Worm (Caenorhabditis elegans) whole organism, L4 larva: ENCODE data around the gene C05E4.15.

Source experiments
- D1046.2 ChIP-seq: fragments of 200-800 bp; sonication (Bioruptor generic); IDR thresholded peaks from 2 replicates; pipeline ENCODE4 v1.3.6; 2022; ENCODE audit warnings: missing genetic modification characterization, missing compliant biosample characterization
- F10B5.3 ChIP-seq: sonication (generic microtip); optimal IDR thresholded peaks from 2 replicates; lab custom pipeline; 2016; ENCODE audit warnings: mild to moderate bottlenecking, missing genetic modification characterization, missing compliant biosample characterization
- F26F4.8 ChIP-seq: fragments of 200-800 bp; sonication (Bioruptor generic); conservative IDR thresholded peaks from 2 replicates; pipeline ENCODE4 v1.3.6; 2022; ENCODE audit warnings: missing genetic modification characterization, missing compliant biosample characterization
- F37D6.2 ChIP-seq: sonication (generic microtip); optimal IDR thresholded peaks from 2 replicates; lab custom pipeline; 2016; ENCODE audit warnings: mild to moderate bottlenecking, missing genetic modification characterization, missing compliant biosample characterization
- F44E2.7 ChIP-seq: fragments of 200-800 bp; sonication (Bioruptor generic); IDR thresholded peaks from 2 replicates; pipeline ENCODE4 v2.1.2; 2022; ENCODE audit warnings: missing genetic modification characterization, missing compliant biosample characterization
- Y105C5A.15 ChIP-seq: fragments of 200-800 bp; sonication (Bioruptor generic); IDR thresholded peaks from 2 replicates; pipeline ENCODE4 v1.3.6; 2022; ENCODE audit warnings: missing genetic modification characterization, missing compliant biosample characterization
- Y48G9A.11 ChIP-seq: fragments of 200-800 bp; sonication (Bioruptor generic); IDR thresholded peaks from 2 replicates; pipeline ENCODE4 v1.3.6; 2022; ENCODE audit warnings: missing genetic modification reagents, missing genetic modification characterization, missing compliant biosample characterization
- Y5F2A.4 ChIP-seq: fragments of 200-800 bp; sonication (Bioruptor generic); optimal IDR thresholded peaks from 2 replicates; lab custom pipeline; 2018; ENCODE audit warnings: mild to moderate bottlenecking, missing genetic modification characterization, missing compliant biosample characterization
- Y75B8A.6 ChIP-seq: fragments of 200-800 bp; sonication (Bioruptor generic); IDR thresholded peaks from 2 replicates; pipeline ENCODE4 v1.3.6; 2022; ENCODE audit warnings: missing genetic modification reagents, missing genetic modification characterization, missing compliant biosample characterization
- ZK337.2 ChIP-seq: fragments of 200-800 bp; sonication (Bioruptor generic); IDR thresholded peaks from 2 replicates; pipeline ENCODE4 v1.3.6; 2022; ENCODE audit warnings: missing genetic modification reagents, missing genetic modification characterization, missing compliant biosample characterization
- aha-1 ChIP-seq: fragments of 150-350 bp; peaks from one replicate; lab custom pipeline; 2014; ENCODE audit warnings: missing biosample characterization, missing genetic modification characterization
- aly-2 ChIP-seq: sonication (generic microtip); optimal IDR thresholded peaks from 2 replicates; lab custom pipeline; 2018; ENCODE audit warnings: missing biosample characterization, missing genetic modification characterization
- arid-1 ChIP-seq: fragments of 200-800 bp; sonication (Bioruptor generic); conservative IDR thresholded peaks from 2 replicates; pipeline ENCODE4 v1.3.6; 2022; ENCODE audit warnings: missing genetic modification reagents, missing genetic modification characterization, missing compliant biosample characterization
- ceh-20 ChIP-seq: fragments of 200-800 bp; sonication (Bioruptor generic); IDR thresholded peaks from 2 replicates; pipeline ENCODE4 v1.3.6; 2022; ENCODE audit warnings: missing genetic modification reagents, missing genetic modification characterization, missing compliant biosample characterization
- cey-2 ChIP-seq: sonication (generic microtip); optimal IDR thresholded peaks from 3 replicates; lab custom pipeline; 2017; ENCODE audit warnings: missing genetic modification characterization, mild to moderate bottlenecking, missing compliant biosample characterization, antibody characterized with exemption, borderline replicate concordance; ENCODE audit not compliant: insufficient read depth
- daf-12 ChIP-seq: fragments of 150-350 bp; optimal IDR thresholded peaks from 2 replicates; lab custom pipeline; 2014; ENCODE audit warnings: missing biosample characterization, missing genetic modification reagents, missing genetic modification characterization
- dpl-1 ChIP-seq: fragments of 150-350 bp; optimal IDR thresholded peaks from 2 replicates; lab custom pipeline; 2014; ENCODE audit warnings: missing biosample characterization, missing genetic modification reagents, missing genetic modification characterization
- dve-1 ChIP-seq: sonication (generic microtip); optimal IDR thresholded peaks from 2 replicates; lab custom pipeline; 2017; ENCODE audit warnings: antibody characterized with exemption, mild to moderate bottlenecking, missing genetic modification characterization, missing compliant biosample characterization; ENCODE audit not compliant: insufficient read depth
- egl-27 ChIP-seq: sonication (generic microtip); optimal IDR thresholded peaks from 3 replicates; lab custom pipeline; 2017; ENCODE audit warnings: missing biosample characterization, missing genetic modification reagents, missing genetic modification characterization
- fos-1 ChIP-seq: fragments of 150-350 bp; optimal IDR thresholded peaks from 2 replicates; lab custom pipeline; 2014; ENCODE audit warnings: missing biosample characterization, missing genetic modification characterization
- hif-1 ChIP-seq, 2 experiments: sonication (generic microtip); optimal IDR thresholded peaks; 2 replicates each; lab custom pipeline; 2016 to 2017; ENCODE audit warnings: missing compliant biosample characterization in 2 of 2, missing genetic modification characterization in 2 of 2, missing genetic modification reagents in 2 of 2, missing genotype in 2 of 2, mild to moderate bottlenecking in 1 of 2
- hlh-30 ChIP-seq: sonication (generic microtip); optimal IDR thresholded peaks from 2 replicates; lab custom pipeline; 2017; ENCODE audit warnings: antibody characterized with exemption, mild to moderate bottlenecking, missing genetic modification characterization, missing compliant biosample characterization; ENCODE audit not compliant: insufficient read depth
- lin-13 ChIP-seq: fragments of 150-350 bp; optimal IDR thresholded peaks from 2 replicates; lab custom pipeline; 2014; ENCODE audit warnings: missing biosample characterization, missing genetic modification reagents, missing genetic modification characterization
- mdl-1 ChIP-seq, 2 experiments: fragments of 150-350 bp in 1 of 2; sonication (generic microtip) in 1 of 2; optimal IDR thresholded peaks; 2 replicates each; lab custom pipeline; 2014 to 2017; ENCODE audit warnings: missing biosample characterization in 2 of 2, missing genetic modification characterization in 2 of 2
- mdt-29 ChIP-seq: fragments of 200-800 bp; sonication (Bioruptor generic); IDR thresholded peaks from 2 replicates; pipeline ENCODE4 v1.3.6; 2022; ENCODE audit warnings: missing genetic modification reagents, missing genetic modification characterization, missing compliant biosample characterization
- mxl-3 ChIP-seq: fragments of 200-800 bp; sonication (Bioruptor generic); optimal IDR thresholded peaks from 2 replicates; lab custom pipeline; 2018; ENCODE audit warnings: mild to moderate bottlenecking, missing genetic modification characterization, missing compliant biosample characterization
- nhr-111 ChIP-seq: fragments of 200-800 bp; sonication (Bioruptor generic); optimal IDR thresholded peaks from 2 replicates; lab custom pipeline; 2018; ENCODE audit warnings: mild to moderate bottlenecking, missing genetic modification characterization, missing compliant biosample characterization
- nhr-28 ChIP-seq: fragments of 150-350 bp; optimal IDR thresholded peaks from 2 replicates; lab custom pipeline; 2014; ENCODE audit warnings: missing biosample characterization, missing genetic modification characterization
- nhr-77 ChIP-seq: fragments of 150-350 bp; optimal IDR thresholded peaks from 2 replicates; lab custom pipeline; 2014; ENCODE audit warnings: missing biosample characterization, missing genetic modification characterization
- rbr-2 ChIP-seq: sonication (generic microtip); optimal IDR thresholded peaks from 2 replicates; lab custom pipeline; 2016; ENCODE audit warnings: missing genotype, missing genetic modification characterization, missing compliant biosample characterization
- saeg-2 ChIP-seq: fragments of 200-800 bp; sonication (Bioruptor generic); IDR thresholded peaks from 2 replicates; pipeline ENCODE4 v1.3.6; 2022; ENCODE audit warnings: missing genetic modification reagents, missing genetic modification characterization, missing compliant biosample characterization
- unc-39 ChIP-seq: sonication (generic microtip); optimal IDR thresholded peaks from 2 replicates; lab custom pipeline; 2017; ENCODE audit warnings: missing biosample characterization, missing genetic modification characterization
- unc-62 ChIP-seq, 3 experiments: fragments of 150-350 bp in 1 of 3; sonication (generic microtip); optimal IDR thresholded peaks in 2 of 3; peaks in 1 of 3; 1 replicate in 1 of 3; 2 replicates in 2 of 3; lab custom pipeline; 2014 to 2017; ENCODE audit warnings: missing biosample characterization in 3 of 3, missing genetic modification characterization in 3 of 3, missing genetic modification reagents in 3 of 3, missing genotype in 1 of 3
- zfp-2 ChIP-seq: sonication (generic microtip); optimal IDR thresholded peaks from 2 replicates; lab custom pipeline; 2016; ENCODE audit warnings: mild to moderate bottlenecking, missing genetic modification characterization, missing compliant biosample characterization
- zfp-3 ChIP-seq: fragments of 200-800 bp; sonication (Bioruptor generic); conservative IDR thresholded peaks from 2 replicates; pipeline ENCODE4 v1.3.6; 2022; ENCODE audit warnings: missing genetic modification reagents, missing genetic modification characterization, missing compliant biosample characterization
- ztf-11 ChIP-seq: fragments of 150-350 bp; optimal IDR thresholded peaks from 2 replicates; lab custom pipeline; 2014; ENCODE audit warnings: missing biosample characterization, missing genetic modification characterization

C05E4.15 gene

ce11 chrV:773256-773655, 12.1 kb upstream of the C05E4.15 start, which contains the start of gene sti-1 (continued):
- TF ChIP-seq Y105C5A.15 (GFP tag; lab: Robert Waterston, UW) = no peak
- TF ChIP-seq dpl-1 (GFP tag; lab: Kevin White, UChicago) = peak; percentile 96
- no peak for TF ChIP-seq mxl-3

- no peak for TF ChIP-seq ztf-11 (tag; lab: Kevin White, UChicago)
- peak in 1 of 2 experiments; percentile 91 for TF ChIP-seq unc-62 (GFP tag; optimal IDR thresholded peaks at IDR 0.05 in 1 of 2; lab: Kevin White, UChicago)
- no peak for TF ChIP-seq unc-62 (tag; optimal IDR thresholded peaks at IDR 0.05; lab: Kevin White, UChicago)
These were observed 11.1 kb upstream of the C05E4.15 start for ce11 chrV:772210-772609.

DNA sequence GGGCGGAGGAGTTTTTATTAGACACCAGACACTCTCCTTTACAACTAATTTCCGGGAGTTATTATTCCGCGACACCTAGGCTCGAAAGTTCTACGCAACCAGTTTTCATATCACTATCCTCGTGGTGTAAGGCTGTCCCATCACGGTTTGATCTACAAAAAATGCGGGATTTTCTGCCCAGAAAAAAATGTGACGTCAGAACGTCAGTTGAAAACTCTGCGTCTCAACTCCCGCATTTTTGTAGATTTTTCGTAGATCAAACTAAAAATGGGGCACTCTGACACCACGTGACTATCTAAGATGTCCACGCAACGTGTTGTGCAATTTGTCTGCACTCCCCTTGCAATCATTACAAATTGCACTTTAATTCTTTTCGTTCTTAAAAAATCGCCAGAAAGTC, 3.6 kb upstream of the C05E4.15 start, which contains the start of gene str-238:
TSS of gene str-238 (plus strand) at position 301 of the 400 bp plus-strand sequence.
- TF ChIP-seq F44E2.7 (no peak), F37D6.2 (tag; lab: Kevin White, UChicago) (no peak), aly-2 (tag; lab: Kevin White, UChicago) (no peak), aha-1 (tag; lab: Kevin White, UChicago) (no peak), nhr-111 (no peak), ZK337.2 (GFP tag; lab: Robert Waterston, UW) (no peak), ceh-20 (no peak)

- TF ChIP-seq fos-1 (tag; lab: Kevin White, UChicago) (no peak), nhr-77 (tag; lab: Kevin White, UChicago) (no peak), unc-62 (GFP tag; optimal IDR thresholded peaks at IDR 0.05 in 1 of 2; lab: Kevin White, UChicago) (no peak), unc-62 (tag; optimal IDR thresholded peaks at IDR 0.05; lab: Kevin White, UChicago) (no peak), F10B5.3 (tag; lab: Kevin White, UChicago) (no peak), daf-12 (tag; lab: Kevin White, UChicago) (no peak), zfp-2 (tag; lab: Kevin White, UChicago) (no peak), arid-1 (GFP tag; lab: Robert Waterston, UW) (no peak), Y75B8A.6 (GFP tag; lab: Robert Waterston, UW) (no peak), mdl-1 (tag; optimal IDR thresholded peaks at IDR 0.05; lab: Kevin White, UChicago) (no peak), cey-2 (tag; lab: Kevin White, UChicago) (no peak), F44E2.7 (no peak), zfp-3 (no peak), lin-13 (GFP tag; lab: Kevin White, UChicago) (no peak), nhr-28 (tag; lab: Kevin White, UChicago) (no peak), mdt-29 (GFP tag; lab: Robert Waterston, UW) (no peak), rbr-2 (tag; lab: Kevin White, UChicago) (no peak)
These were observed 1.2 kb upstream of the C05E4.15 start, which contains the start of gene srp-2 for ce11 chrV:762340-762739. srp-2 (plus strand) TSS chrV:762640.

- TF ChIP-seq zfp-3 = no peak
- TF ChIP-seq unc-39 (tag; lab: Kevin White, UChicago) = no peak
- no peak for TF ChIP-seq F44E2.7
- TF ChIP-seq Y5F2A.4 (GFP tag; lab: Kevin White, UChicago) = no peak
- TF ChIP-seq hlh-30 = no peak
- no peak for TF ChIP-seq egl-27
- no peak for TF ChIP-seq dve-1
These were observed 747 bp upstream of the C05E4.15 start, which contains the start of gene C05E4.12 for ce11 chrV:761882-762281. C05E4.12 (minus strand) TSS chrV:761982.

DNA sequence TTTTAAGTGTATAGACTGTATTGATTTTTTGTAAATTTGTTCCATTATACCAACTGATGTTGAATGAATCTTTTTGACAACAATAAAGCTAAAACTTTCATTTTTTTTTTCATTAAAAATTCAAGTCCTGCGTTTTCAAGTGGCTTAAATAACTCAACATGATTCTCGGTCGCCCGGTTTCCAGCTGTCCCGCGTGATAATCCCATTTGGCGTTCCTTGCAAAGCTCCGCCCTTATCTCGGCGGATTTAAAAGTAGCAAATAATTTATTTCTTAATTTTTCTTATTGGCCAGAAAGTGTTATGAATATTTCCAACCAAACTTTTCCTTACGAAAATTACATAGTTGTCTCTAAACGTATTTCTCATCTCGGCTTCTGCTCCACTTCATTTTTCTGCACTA, 5.0 kb downstream of the C05E4.15 start, which contains the start of gene str-20:
TSS of gene str-20 (plus strand) at position 301 of the 400 bp plus-strand sequence.
- TF ChIP-seq daf-12 (tag; lab: Kevin White, UChicago) (no peak), F26F4.8 (GFP tag; lab: Robert Waterston, UW) (no peak), dpl-1 (GFP tag; lab: Kevin White, UChicago) (no peak), D1046.2 (GFP tag; lab: Robert Waterston, UW) (no peak), saeg-2 (GFP tag; lab: Robert Waterston, UW) (no peak), Y48G9A.11 (no peak), hif-1 (tag; optimal IDR thresholded peaks at IDR 0.05; lab: Kevin White, UChicago) (no peak), aha-1 (tag; lab: Kevin White, UChicago) (no peak), nhr-28 (tag; lab: Kevin White, UChicago) (no peak)
